Fruit fly (Drosophila melanogaster) whole organism, embryonic: Measurements from ENCODE around the gene CG17207.

Source experiments
- B-H1 ChIP-seq: fragments of 200-800 bp; sonication (Bioruptor generic); IDR thresholded peaks from 3 replicates; pipeline ENCODE4 v1.3.6; 2022; ENCODE audit warnings: missing biosample characterization, missing genetic modification characterization
- B-H2 ChIP-seq: fragments of 200-800 bp; sonication (Bioruptor generic); optimal IDR thresholded peaks from 2 replicates; lab custom pipeline; 2018; ENCODE audit warnings: missing biosample characterization, mild to moderate bottlenecking, missing genetic modification characterization
- CG11560 ChIP-seq: fragments of 200-800 bp; sonication (Bioruptor generic); IDR thresholded peaks from 3 replicates; pipeline ENCODE4 v1.3.6; 2022; ENCODE audit warnings: missing biosample characterization, missing genetic modification characterization
- CG12071 ChIP-seq: fragments of 200-800 bp; sonication (Bioruptor generic); optimal IDR thresholded peaks from 3 replicates; lab custom pipeline; 2018; ENCODE audit warnings: missing biosample characterization, mild to moderate bottlenecking, missing genetic modification characterization
- CG12155 ChIP-seq: fragments of 200-800 bp; sonication (Bioruptor generic); optimal IDR thresholded peaks from 3 replicates; lab custom pipeline; 2016; ENCODE audit warnings: missing biosample characterization, missing genetic modification characterization
- CG12299 ChIP-seq: fragments of 200-800 bp; sonication (Bioruptor generic); optimal IDR thresholded peaks from 2 replicates; lab custom pipeline; 2018; ENCODE audit warnings: missing biosample characterization, mild to moderate bottlenecking, missing genetic modification characterization
- CG1233 ChIP-seq: fragments of 200-800 bp; sonication (Bioruptor generic); optimal IDR thresholded peaks from 4 replicates; lab custom pipeline; 2018; ENCODE audit warnings: missing biosample characterization, mild to moderate bottlenecking, missing genetic modification characterization
- CG13775 ChIP-seq: fragments of 200-800 bp; sonication (Bioruptor generic); optimal IDR thresholded peaks from 3 replicates; lab custom pipeline; 2017; ENCODE audit warnings: missing biosample characterization, mild to moderate bottlenecking, missing genetic modification characterization
- CG15696 ChIP-seq: fragments of 200-800 bp; sonication (Bioruptor generic); optimal IDR thresholded peaks from 2 replicates; lab custom pipeline; 2019; ENCODE audit warnings: missing biosample characterization, mild to moderate bottlenecking, missing genetic modification characterization, moderate library complexity
- CG18011 ChIP-seq: fragments of 200-800 bp; sonication (Bioruptor generic); optimal IDR thresholded peaks from 2 replicates; lab custom pipeline; 2017; ENCODE audit warnings: missing biosample characterization, missing genetic modification characterization, mild to moderate bottlenecking, moderate library complexity, missing genotype
- CG18476 ChIP-seq: fragments of 200-800 bp; sonication (Bioruptor generic); optimal IDR thresholded peaks from 2 replicates; lab custom pipeline; 2016; ENCODE audit warnings: missing biosample characterization, mild to moderate bottlenecking, missing genetic modification characterization
- CG18619 ChIP-seq: fragments of 200-800 bp; sonication (Bioruptor generic); optimal IDR thresholded peaks from 3 replicates; lab custom pipeline; 2017; ENCODE audit warnings: missing biosample characterization, mild to moderate bottlenecking, missing genetic modification characterization
- CG2116 ChIP-seq: fragments of 200-800 bp; sonication (Bioruptor generic); optimal IDR thresholded peaks from 3 replicates; lab custom pipeline; 2018; ENCODE audit warnings: missing biosample characterization, mild to moderate bottlenecking, missing genetic modification characterization
- CG31388 ChIP-seq: fragments of 200-800 bp; sonication (Bioruptor generic); optimal IDR thresholded peaks from 2 replicates; lab custom pipeline; 2016; ENCODE audit warnings: missing biosample characterization, missing genetic modification characterization
- CG42726 ChIP-seq: fragments of 200-800 bp; sonication (Bioruptor generic); IDR thresholded peaks from 2 replicates; pipeline ENCODE4 v1.3.6; 2022; ENCODE audit warnings: missing biosample characterization, missing genetic modification characterization; ENCODE audit not compliant: partially characterized antibody
- CG43689 ChIP-seq: fragments of 200-800 bp; sonication (Bioruptor generic); IDR thresholded peaks from 2 replicates; pipeline ENCODE4 v1.3.6; 2022; ENCODE audit warnings: missing biosample characterization, missing genetic modification characterization
- CG4617 ChIP-seq: fragments of 200-800 bp; sonication (Bioruptor generic); optimal IDR thresholded peaks from 3 replicates; lab custom pipeline; 2016; ENCODE audit warnings: missing biosample characterization, missing genetic modification characterization, borderline replicate concordance
- CG6854 ChIP-seq: fragments of 200-800 bp; sonication (Bioruptor generic); optimal IDR thresholded peaks from 3 replicates; lab custom pipeline; 2017; ENCODE audit warnings: missing biosample characterization, mild to moderate bottlenecking, missing genetic modification characterization
- CG7357 ChIP-seq: fragments of 200-800 bp; sonication (Bioruptor generic); IDR thresholded peaks from 3 replicates; pipeline ENCODE4 v1.3.6; 2022; ENCODE audit warnings: missing biosample characterization, missing genetic modification characterization
- CG7556 ChIP-seq: fragments of 200-800 bp; sonication (Bioruptor generic); optimal IDR thresholded peaks from 2 replicates; lab custom pipeline; 2017; ENCODE audit warnings: missing biosample characterization, mild to moderate bottlenecking, missing genetic modification characterization
- CG8924 ChIP-seq: fragments of 200-800 bp; optimal IDR thresholded peaks from 3 replicates; lab custom pipeline; 2019; ENCODE audit warnings: missing biosample characterization, mild to moderate bottlenecking, missing genetic modification characterization, moderate library complexity
- CG9727 ChIP-seq: fragments of 200-800 bp; sonication (Bioruptor generic); optimal IDR thresholded peaks from 3 replicates; lab custom pipeline; 2017; ENCODE audit warnings: missing biosample characterization, mild to moderate bottlenecking, missing genetic modification characterization
- CG9932 ChIP-seq: fragments of 200-800 bp; sonication (Bioruptor generic); IDR thresholded peaks from 2 replicates; pipeline ENCODE4 v1.3.6; 2022; ENCODE audit warnings: missing biosample characterization, missing genetic modification characterization
- CoRest ChIP-seq: fragments of 200-800 bp; sonication (Bioruptor generic); optimal IDR thresholded peaks from 3 replicates; lab custom pipeline; 2018; ENCODE audit warnings: missing biosample characterization, mild to moderate bottlenecking, missing genetic modification characterization, moderate library complexity
- Dad ChIP-seq: fragments of 200-800 bp; sonication (Bioruptor generic); optimal IDR thresholded peaks from 3 replicates; lab custom pipeline; 2016; ENCODE audit warnings: missing biosample characterization, missing genetic modification characterization
- E2f1 ChIP-seq: fragments of 200-800 bp; sonication (Bioruptor generic); IDR thresholded peaks from 2 replicates; pipeline ENCODE4 v1.3.6; 2022; ENCODE audit warnings: missing biosample characterization, missing genetic modification characterization
- Gug ChIP-seq: fragments of 200-800 bp; sonication (Bioruptor generic); IDR thresholded peaks from 4 replicates; pipeline ENCODE4 v1.3.6; 2022; ENCODE audit warnings: missing biosample characterization, missing genetic modification characterization
- HLH3B ChIP-seq: fragments of 200-800 bp; sonication (Bioruptor generic); IDR thresholded peaks from 2 replicates; pipeline ENCODE4 v1.3.6; 2022; ENCODE audit warnings: missing biosample characterization, missing genetic modification characterization
- MESR4 ChIP-seq: fragments of 200-800 bp; sonication (Bioruptor generic); optimal IDR thresholded peaks from 2 replicates; lab custom pipeline; 2018; ENCODE audit warnings: missing biosample characterization, mild to moderate bottlenecking, missing genetic modification characterization, moderate library complexity
- Nf-YC ChIP-seq: fragments of 200-800 bp; optimal IDR thresholded peaks from 3 replicates; lab custom pipeline; 2019; ENCODE audit warnings: missing biosample characterization, mild to moderate bottlenecking, missing genetic modification characterization, moderate library complexity
- Oaz ChIP-seq: fragments of 200-800 bp; sonication (Bioruptor generic); IDR thresholded peaks from 2 replicates; pipeline ENCODE4 v1.3.6; 2022; ENCODE audit warnings: missing biosample characterization, missing genetic modification characterization
- Rfx ChIP-seq: fragments of 200-800 bp; sonication (Bioruptor generic); IDR thresholded peaks from 2 replicates; pipeline ENCODE4 v1.3.6; 2022; ENCODE audit warnings: missing biosample characterization, missing genetic modification characterization
- ase ChIP-seq: fragments of 200-800 bp; sonication (Bioruptor generic); IDR thresholded peaks from 3 replicates; pipeline ENCODE4 v1.3.6; 2022; ENCODE audit warnings: missing biosample characterization, missing genetic modification characterization
- dan ChIP-seq: fragments of 200-800 bp; sonication (Bioruptor generic); IDR thresholded peaks from 2 replicates; pipeline ENCODE4 v1.3.6; 2022; ENCODE audit warnings: missing biosample characterization, missing genetic modification characterization
- dmrt11E ChIP-seq: fragments of 200-800 bp; sonication (Bioruptor generic); optimal IDR thresholded peaks from 3 replicates; lab custom pipeline; 2018; ENCODE audit warnings: missing biosample characterization, mild to moderate bottlenecking, missing genetic modification characterization, moderate library complexity
- fu2 ChIP-seq: fragments of 200-800 bp; sonication (Bioruptor generic); optimal IDR thresholded peaks from 2 replicates; lab custom pipeline; 2016; ENCODE audit warnings: missing biosample characterization, missing genetic modification characterization
- inv ChIP-seq: fragments of 200-800 bp; sonication (Bioruptor generic); IDR thresholded peaks from 2 replicates; pipeline ENCODE4 v1.3.6; 2022; ENCODE audit warnings: missing biosample characterization, missing genetic modification characterization; ENCODE audit not compliant: partially characterized antibody
- lbe ChIP-seq: fragments of 200-800 bp; sonication (Bioruptor generic); optimal IDR thresholded peaks from 2 replicates; lab custom pipeline; 2016; ENCODE audit warnings: missing biosample characterization, mild to moderate bottlenecking, missing genetic modification characterization
- mirr ChIP-seq: fragments of 200-800 bp; sonication (Bioruptor generic); optimal IDR thresholded peaks from 3 replicates; lab custom pipeline; 2018; ENCODE audit warnings: missing biosample characterization, mild to moderate bottlenecking, missing genetic modification characterization
- nau ChIP-seq: fragments of 200-800 bp; sonication (Bioruptor generic); optimal IDR thresholded peaks from 3 replicates; lab custom pipeline; 2017; ENCODE audit warnings: missing biosample characterization, mild to moderate bottlenecking, missing genetic modification characterization, missing genetic modification reagents
- pzg ChIP-seq: fragments of 200-800 bp; sonication (Bioruptor generic); optimal IDR thresholded peaks from 3 replicates; lab custom pipeline; 2018; ENCODE audit warnings: missing biosample characterization, mild to moderate bottlenecking, missing genetic modification characterization, moderate library complexity
- row ChIP-seq: fragments of 200-800 bp; sonication (Bioruptor generic); IDR thresholded peaks from 3 replicates; pipeline ENCODE4 v1.3.6; 2022; ENCODE audit warnings: missing biosample characterization, missing genetic modification characterization
- sd ChIP-seq: fragments of 200-800 bp; sonication (Bioruptor generic); optimal IDR thresholded peaks from 3 replicates; lab custom pipeline; 2018; ENCODE audit warnings: missing biosample characterization, mild to moderate bottlenecking, missing genetic modification characterization, moderate library complexity
- sens ChIP-seq: fragments of 200-800 bp; sonication (Bioruptor generic); peaks from one replicate; lab custom pipeline; 2016; ENCODE audit warnings: missing biosample characterization, missing genetic modification characterization
- slou ChIP-seq: fragments of 200-800 bp; sonication (Bioruptor generic); optimal IDR thresholded peaks from 3 replicates; lab custom pipeline; 2016; ENCODE audit warnings: missing biosample characterization, missing genetic modification characterization
- tap ChIP-seq: fragments of 200-800 bp; optimal IDR thresholded peaks from 3 replicates; lab custom pipeline; 2019; ENCODE audit warnings: missing biosample characterization, mild to moderate bottlenecking, missing genetic modification characterization, moderate library complexity
- tll ChIP-seq, 2 experiments: fragments of 200-800 bp in 1 of 2; fragments of >200 bp in 1 of 2; sonication (Bioruptor generic) in 1 of 2; optimal IDR thresholded peaks; 2 replicates each; lab custom pipeline; 2017 to 2019; ENCODE audit warnings: missing biosample characterization in 2 of 2, missing genetic modification characterization in 2 of 2, mild to moderate bottlenecking in 1 of 2, moderate library complexity in 1 of 2
- yki ChIP-seq: fragments of >200 bp; optimal IDR thresholded peaks from 3 replicates; lab custom pipeline; 2018
- z ChIP-seq: fragments of 200-800 bp; sonication (Bioruptor generic); IDR thresholded peaks from 3 replicates; pipeline ENCODE4 v1.3.6; 2022; ENCODE audit warnings: missing biosample characterization, missing genetic modification characterization
- zfh1 ChIP-seq: fragments of 200-800 bp; sonication (Bioruptor generic); IDR thresholded peaks from 3 replicates; pipeline ENCODE4 v1.3.6; 2022; ENCODE audit warnings: missing biosample characterization, missing genetic modification characterization
- zfh2 ChIP-seq: fragments of 200-800 bp; sonication (Bioruptor generic); optimal IDR thresholded peaks from 2 replicates; lab custom pipeline; 2016; ENCODE audit warnings: missing biosample characterization, missing genetic modification characterization

The CG17207 gene

dm6 chr3R:12433764-12434163 lies 5.2 kb downstream of the CG17207 start, which contains the start of the genes Aos1 and Srlp (continued):
- TF ChIP-seq HLH3B (GFP tag; lab: Robert Waterston, UW) (no peak), Gug (GFP tag; lab: Robert Waterston, UW) (peak; percentile 1; the same call in 1 of the 4 replicates), E2f1 (0 out of 2 replicates have a peak, but pooled peaks have one; percentile 8), CG18011 (GFP tag; lab: Kevin White, UChicago) (peak; percentile 11), ase (GFP tag; lab: Robert Waterston, UW) (no peak), sens (peak; percentile 67), fu2 (no peak), CG12071 (no peak), CG4617 (GFP tag; lab: Kevin White, UChicago) (peak; percentile 72), dan (GFP tag; lab: Robert Waterston, UW) (no peak), CoRest (peak; percentile 83), CG11560 (tag; lab: Robert Waterston, UW) (no peak), CG8924 (tag; lab: Kevin White, UChicago) (peak; percentile 75), Nf-YC (tag; lab: Kevin White, UChicago) (peak; percentile 69), slou (GFP tag; lab: Kevin White, UChicago) (peak; percentile 17), MESR4 (GFP tag; lab: Kevin White, UChicago) (no peak), tap (no peak), sd (tag; lab: Kevin White, UChicago) (peak; percentile 58), CG43689 (GFP tag; lab: Robert Waterston, UW) (no peak), Oaz (GFP tag; lab: Robert Waterston, UW) (no peak), inv (GFP tag; lab: Robert Waterston, UW) (no peak), CG42726 (GFP tag; lab: Robert Waterston, UW) (no peak), CG6854 (no peak), CG7357 (GFP tag; lab: Robert Waterston, UW) (no peak), B-H2 (GFP tag; lab: Kevin White, UChicago) (peak; percentile 60), CG18619 (GFP tag; lab: Kevin White, UChicago) (peak; percentile 26), CG12155 (peak; percentile 43), CG2116 (GFP tag; lab: Kevin White, UChicago) (peak; percentile 59), CG9727 (GFP tag; lab: Kevin White, UChicago) (peak; percentile 24), Rfx (GFP tag; lab: Robert Waterston, UW) (0 out of 2 replicates have a peak, but pooled peaks have one; percentile 36), CG7556 (GFP tag; lab: Kevin White, UChicago) (peak; percentile 40), CG1233 (peak; percentile 45), mirr (GFP tag; lab: Kevin White, UChicago) (no peak), CG13775 (GFP tag; lab: Kevin White, UChicago) (peak; percentile 56), CG18476 (no peak), zfh2 (GFP tag; lab: Kevin White, UChicago) (peak; percentile 18), CG31388 (GFP tag; lab: Kevin White, UChicago) (no peak), B-H1 (no peak), dmrt11E (tag; lab: Kevin White, UChicago) (peak; percentile 51), lbe (GFP tag; lab: Kevin White, UChicago) (peak; percentile 51), zfh1 (GFP tag; lab: Robert Waterston, UW) (no peak), Dad (GFP tag; lab: Kevin White, UChicago) (no peak), tll (GFP tag; optimal IDR thresholded peaks at IDR 0.05; lab: Kevin White, UChicago) (no peak), z (no peak), CG12299 (peak; percentile 20), CG15696 (tag; lab: Kevin White, UChicago) (peak; percentile 62), yki (lab: Kevin White, UChicago) (no peak), row (GFP tag; lab: Robert Waterston, UW) (peak; percentile 88), CG9932 (GFP tag; lab: Robert Waterston, UW) (peak; percentile 69), nau (no peak), pzg (peak; percentile 57)
